Worm (Caenorhabditis elegans) whole organism, young adult: ENCODE results near the gene spr-2.
A peak's percentile ranks its signal among the peaks of the same experiment; 100 is the strongest.

Experiments
- B0261.1 ChIP-seq: sonication (generic microtip); optimal IDR thresholded peaks from 2 replicates; lab custom pipeline; 2016; ENCODE audit warnings: mild to moderate bottlenecking, missing genetic modification characterization, moderate library complexity, missing compliant biosample characterization
- B0336.3 ChIP-seq: fragments of 200-800 bp; sonication (Bioruptor generic); IDR thresholded peaks from 2 replicates; pipeline ENCODE4 v1.3.6; 2022; ENCODE audit warnings: missing genetic modification characterization, missing compliant biosample characterization
- F23B12.7 ChIP-seq: sonication (generic microtip); optimal IDR thresholded peaks from 2 replicates; lab custom pipeline; 2017; ENCODE audit warnings: missing genetic modification characterization, mild to moderate bottlenecking, missing compliant biosample characterization, antibody characterized with exemption, moderate library complexity; ENCODE audit not compliant: insufficient read depth
- F37B4.10 ChIP-seq: fragments of 200-800 bp; sonication (Bioruptor generic); IDR thresholded peaks from 2 replicates; pipeline ENCODE4 v1.3.6; 2022; ENCODE audit warnings: missing genetic modification characterization, missing compliant biosample characterization
- F39B2.1 ChIP-seq: fragments of 200-800 bp; sonication (Bioruptor generic); IDR thresholded peaks from 2 replicates; pipeline ENCODE4 v1.3.6; 2022; ENCODE audit warnings: missing genetic modification reagents, missing genetic modification characterization, missing compliant biosample characterization
- F57A8.1 ChIP-seq: fragments of 200-800 bp; sonication (Bioruptor generic); optimal IDR thresholded peaks from 2 replicates; lab custom pipeline; 2018; ENCODE audit warnings: mild to moderate bottlenecking, missing genetic modification characterization, moderate library complexity, missing compliant biosample characterization
- K12H6.12 ChIP-seq: fragments of 200-800 bp; sonication (Bioruptor generic); optimal IDR thresholded peaks from 2 replicates; lab custom pipeline; 2018; ENCODE audit warnings: mild to moderate bottlenecking, missing genetic modification characterization, missing compliant biosample characterization
- T07F8.4 ChIP-seq: sonication (generic microtip); optimal IDR thresholded peaks from 2 replicates; lab custom pipeline; 2016; ENCODE audit warnings: mild to moderate bottlenecking, missing genetic modification characterization, moderate library complexity, missing compliant biosample characterization
- Y67H2A.10 ChIP-seq: fragments of 200-800 bp; sonication (Bioruptor generic); conservative IDR thresholded peaks from 2 replicates; pipeline ENCODE4 v1.3.6; 2022; ENCODE audit warnings: missing genetic modification reagents, missing genetic modification characterization, missing compliant biosample characterization
- Y95B8A.8 ChIP-seq: fragments of 200-800 bp; sonication (Bioruptor generic); IDR thresholded peaks from 2 replicates; pipeline ENCODE4 v1.3.6; 2022; ENCODE audit warnings: missing genetic modification reagents, missing genetic modification characterization, missing compliant biosample characterization
- akir-1 ChIP-seq: fragments of 200-800 bp; sonication (Bioruptor generic); optimal IDR thresholded peaks from 2 replicates; lab custom pipeline; 2018; ENCODE audit warnings: mild to moderate bottlenecking, missing genetic modification characterization, moderate library complexity, missing compliant biosample characterization
- atf-7 ChIP-seq: sonication (generic microtip); optimal IDR thresholded peaks from 2 replicates; lab custom pipeline; 2017; ENCODE audit warnings: mild to moderate bottlenecking, missing genetic modification characterization, missing compliant biosample characterization
- attf-3 ChIP-seq: fragments of 200-800 bp; sonication (Bioruptor generic); conservative IDR thresholded peaks from 2 replicates; pipeline ENCODE4 v1.3.6; 2022; ENCODE audit warnings: missing genetic modification reagents, missing genetic modification characterization, missing compliant biosample characterization
- cebp-2 ChIP-seq: fragments of 200-800 bp; sonication (Bioruptor generic); IDR thresholded peaks from 2 replicates; pipeline ENCODE4 v1.3.6; 2022; ENCODE audit warnings: missing genetic modification characterization, missing compliant biosample characterization
- ceh-27 ChIP-seq: fragments of 200-800 bp; sonication (Bioruptor generic); optimal IDR thresholded peaks from 2 replicates; lab custom pipeline; 2018; ENCODE audit warnings: mild to moderate bottlenecking, missing genetic modification characterization, moderate library complexity, missing compliant biosample characterization
- dox-1 ChIP-seq: fragments of 200-800 bp; sonication (Bioruptor generic); IDR thresholded peaks from 2 replicates; pipeline ENCODE4 v1.3.6; 2022; ENCODE audit warnings: missing genetic modification reagents, missing genetic modification characterization, missing compliant biosample characterization
- dpff-1 ChIP-seq: sonication (generic microtip); optimal IDR thresholded peaks from 2 replicates; lab custom pipeline; 2017; ENCODE audit warnings: mild to moderate bottlenecking, missing genetic modification characterization, missing compliant biosample characterization
- dpl-1 ChIP-seq: fragments of 150-350 bp; optimal IDR thresholded peaks from 2 replicates; lab custom pipeline; 2014; ENCODE audit warnings: missing biosample characterization, missing genetic modification reagents, missing genetic modification characterization
- efl-1 ChIP-seq: fragments of 150-350 bp; optimal IDR thresholded peaks from 2 replicates; lab custom pipeline; 2014; ENCODE audit warnings: missing biosample characterization, missing genetic modification reagents, missing genetic modification characterization
- egl-44 ChIP-seq: fragments of 200-800 bp; sonication (Bioruptor generic); IDR thresholded peaks from 2 replicates; pipeline ENCODE4 v1.3.6; 2022; ENCODE audit warnings: missing genetic modification reagents, missing genetic modification characterization, missing compliant biosample characterization
- ekl-4 ChIP-seq: fragments of 200-800 bp; sonication (Bioruptor generic); IDR thresholded peaks from 2 replicates; pipeline ENCODE4 v1.3.6; 2022; ENCODE audit warnings: missing genetic modification reagents, missing genetic modification characterization, missing compliant biosample characterization
- fkh-3 ChIP-seq: sonication (generic microtip); optimal IDR thresholded peaks from 2 replicates; lab custom pipeline; 2016; ENCODE audit warnings: mild to moderate bottlenecking, missing genetic modification characterization, missing compliant biosample characterization
- gei-17 ChIP-seq: fragments of 200-800 bp; sonication (Bioruptor generic); optimal IDR thresholded peaks from 2 replicates; lab custom pipeline; 2018; ENCODE audit warnings: mild to moderate bottlenecking, missing genetic modification characterization, missing compliant biosample characterization
- hmg-1.2 ChIP-seq: fragments of 200-800 bp; sonication (Bioruptor generic); IDR thresholded peaks from 2 replicates; pipeline ENCODE4 v1.3.6; 2022; ENCODE audit warnings: missing genetic modification reagents, missing genetic modification characterization, missing compliant biosample characterization
- lin-35 ChIP-seq, 3 experiments: fragments of 150-350 bp in 2 of 3; sonication (generic microtip) in 1 of 3; optimal IDR thresholded peaks; 2 replicates each; lab custom pipeline; 2014 to 2018; ENCODE audit warnings: missing biosample characterization in 3 of 3, missing genetic modification characterization in 3 of 3, missing genetic modification reagents in 3 of 3
- lin-40 ChIP-seq: sonication (generic microtip); optimal IDR thresholded peaks from 2 replicates; lab custom pipeline; 2016; ENCODE audit warnings: missing genetic modification characterization, mild to moderate bottlenecking, missing compliant biosample characterization, missing genotype, missing genetic modification reagents
- lir-1 ChIP-seq: fragments of 200-800 bp; sonication (Bioruptor generic); conservative IDR thresholded peaks from 2 replicates; pipeline ENCODE4 v1.3.6; 2022; ENCODE audit warnings: missing genetic modification reagents, missing genetic modification characterization, missing compliant biosample characterization
- madf-10 ChIP-seq: sonication (generic microtip); optimal IDR thresholded peaks from 2 replicates; lab custom pipeline; 2016; ENCODE audit warnings: mild to moderate bottlenecking, missing genetic modification characterization, missing compliant biosample characterization
- madf-8 ChIP-seq: fragments of 200-800 bp; sonication (Bioruptor generic); conservative IDR thresholded peaks from 2 replicates; pipeline ENCODE4 v1.3.6; 2022; ENCODE audit warnings: missing genetic modification reagents, missing genetic modification characterization, missing compliant biosample characterization
- nfyb-1 ChIP-seq: fragments of 200-800 bp; sonication (Bioruptor generic); IDR thresholded peaks from 2 replicates; pipeline ENCODE4 v1.3.6; 2022; ENCODE audit warnings: missing genetic modification reagents, missing genetic modification characterization, missing compliant biosample characterization
- nhr-80 ChIP-seq: sonication (generic microtip); optimal IDR thresholded peaks from 2 replicates; lab custom pipeline; 2016; ENCODE audit warnings: missing genetic modification characterization, missing compliant biosample characterization
- nhr-90 ChIP-seq: sonication (generic microtip); optimal IDR thresholded peaks from 2 replicates; lab custom pipeline; 2016; ENCODE audit warnings: missing genotype, mild to moderate bottlenecking, missing genetic modification characterization, missing compliant biosample characterization
- snpc-1.1 ChIP-seq: sonication (generic microtip); optimal IDR thresholded peaks from 2 replicates; lab custom pipeline; 2017; ENCODE audit warnings: missing genetic modification characterization, mild to moderate bottlenecking, missing compliant biosample characterization, antibody characterized with exemption, moderate library complexity, missing genotype, missing genetic modification reagents; ENCODE audit not compliant: insufficient read depth
- snpc-1.3 ChIP-seq: sonication (generic microtip); optimal IDR thresholded peaks from 2 replicates; lab custom pipeline; 2017; ENCODE audit warnings: missing genetic modification characterization, mild to moderate bottlenecking, missing compliant biosample characterization, antibody characterized with exemption, moderate library complexity, missing genotype, missing genetic modification reagents; ENCODE audit not compliant: insufficient read depth
- snpc-4 ChIP-seq, 5 experiments: fragments of 150-350 bp in 1 of 5; sonication (generic microtip) in 4 of 5; optimal IDR thresholded peaks; 2 replicates each; lab custom pipeline; 2014 to 2018; ENCODE audit warnings: missing genetic modification characterization in 5 of 5, missing biosample characterization in 3 of 5, antibody characterized with exemption in 2 of 5, mild to moderate bottlenecking in 2 of 5, missing compliant biosample characterization in 2 of 5, missing genotype in 2 of 5, moderate library complexity in 2 of 5, missing genetic modification reagents in 1 of 5
- somi-1 ChIP-seq: fragments of 200-800 bp; sonication (Bioruptor generic); optimal IDR thresholded peaks from 2 replicates; lab custom pipeline; 2018; ENCODE audit warnings: mild to moderate bottlenecking, missing genetic modification characterization, missing compliant biosample characterization
- tbx-9 ChIP-seq: sonication (generic microtip); optimal IDR thresholded peaks from 2 replicates; lab custom pipeline; 2016; ENCODE audit warnings: borderline replicate concordance, missing genetic modification characterization, inconsistent platforms, missing compliant biosample characterization
- xnd-1 ChIP-seq: sonication (generic microtip); optimal IDR thresholded peaks from 2 replicates; lab custom pipeline; 2016; ENCODE audit warnings: missing genotype, missing genetic modification reagents, missing genetic modification characterization, missing compliant biosample characterization

The spr-2 gene

DNA sequence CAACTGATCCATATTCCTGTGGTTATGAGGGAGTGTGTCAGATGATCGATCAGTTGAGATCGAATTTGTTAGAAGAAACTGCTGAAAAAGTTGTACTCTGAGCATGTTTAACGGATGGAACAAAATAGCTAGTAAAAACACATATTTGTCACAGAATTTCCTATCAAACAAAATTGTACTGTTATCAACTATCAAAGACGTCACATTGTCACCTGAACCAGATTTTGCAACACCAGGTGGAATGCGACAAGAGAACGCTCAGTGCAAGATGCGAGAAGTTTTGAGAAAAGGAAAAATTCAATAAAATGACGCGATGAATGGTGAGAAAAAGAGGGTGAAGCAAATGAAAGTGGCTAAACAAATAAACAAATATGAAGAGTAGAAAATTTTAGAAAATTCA lies 23.7 kb upstream of the spr-2 start:
- TF ChIP-seq nhr-80 (tag; lab: Kevin White, UChicago) (peak; percentile 18), T07F8.4 (tag; lab: Kevin White, UChicago) (no peak)

DNA sequence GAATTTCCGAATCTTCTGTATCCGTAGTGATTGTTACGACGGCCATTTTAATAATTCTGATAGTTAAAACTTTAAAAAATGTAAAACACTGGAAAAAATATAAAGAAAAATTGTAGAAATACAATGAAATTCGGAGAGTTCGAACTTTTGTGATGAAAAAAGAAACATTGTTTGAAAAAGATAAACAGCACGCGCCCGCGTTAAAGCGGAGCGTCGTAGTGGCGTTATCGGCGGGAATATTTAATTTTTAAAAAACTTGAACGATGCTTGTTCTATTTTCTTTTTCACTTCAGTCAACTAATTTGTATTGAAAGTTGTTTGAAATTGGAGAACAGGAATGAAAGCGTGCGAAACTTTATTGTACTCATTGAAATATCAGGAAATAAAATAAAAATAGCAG lies 21.6 kb upstream of the spr-2 start, which contains the start of gene npp-23:
Gene npp-23 (minus strand): TSS at position 56 of the 400 bp plus-strand sequence.
- TF ChIP-seq efl-1 (GFP tag; lab: Kevin White, UChicago): peak; percentile 85
- TF ChIP-seq atf-7 (tag; lab: Kevin White, UChicago): no peak
- peak; percentile 71 for TF ChIP-seq dpl-1 (GFP tag; lab: Kevin White, UChicago)
- TF ChIP-seq attf-3: peak; percentile 94
- no peak for TF ChIP-seq cebp-2 (GFP tag; lab: Robert Waterston, UW)
- peak in 1 of 3 experiments; percentile 86 for TF ChIP-seq lin-35 (GFP tag; optimal IDR thresholded peaks at IDR 0.05; lab: Kevin White, UChicago)

DNA sequence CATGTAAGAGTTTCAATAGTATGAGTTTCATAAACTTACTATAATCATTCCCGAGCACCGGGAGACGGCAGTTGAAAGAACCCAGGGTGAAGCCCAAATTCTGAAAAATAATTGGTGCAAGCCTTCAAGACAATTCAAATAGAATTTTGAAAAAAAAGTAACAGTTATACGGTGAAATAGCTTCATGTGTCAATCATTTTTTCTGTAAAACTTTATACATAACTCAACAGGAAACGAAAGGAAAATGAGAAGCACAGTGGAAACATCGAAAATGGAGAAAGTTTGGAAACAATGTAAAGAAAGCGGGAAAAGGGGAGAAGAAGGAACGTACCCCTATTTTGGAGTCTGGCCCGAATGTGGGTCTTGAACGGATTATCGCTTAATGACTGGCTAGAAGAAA lies 18.3 kb upstream of the spr-2 start, which contains the start of gene C09G9.3:
Gene C09G9.3 (minus strand): TSS at position 101 of the 400 bp plus-strand sequence.
- TF ChIP-seq ceh-27 (no peak), attf-3 (no peak), gei-17 (GFP tag; lab: Kevin White, UChicago) (no peak), hmg-1.2 (no peak)

DNA sequence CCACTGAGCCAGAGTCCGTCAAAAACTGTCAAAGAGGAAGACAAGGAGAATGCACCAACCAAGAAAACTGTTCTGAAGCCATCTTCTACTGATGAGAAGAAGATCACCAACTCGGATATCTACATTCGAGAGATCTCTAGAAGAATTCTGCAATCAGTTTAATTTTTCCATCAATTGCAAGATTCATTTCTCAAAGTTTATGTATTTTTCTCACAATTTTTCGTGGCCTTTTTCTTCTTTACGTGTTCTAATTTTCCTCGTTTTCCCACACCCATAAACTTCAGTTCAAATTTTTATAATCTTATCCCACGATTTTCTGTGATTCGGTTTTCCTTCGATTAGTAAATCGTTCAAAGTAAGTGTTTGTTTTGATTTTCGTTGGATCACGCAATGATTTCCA lies 17.4 kb upstream of the spr-2 start, which contains the start of gene hdl-2:
Gene hdl-2 (plus strand): TSS at position 301 of the 400 bp plus-strand sequence.
- TF ChIP-seq snpc-1.1 (tag; lab: Kevin White, UChicago) (no peak), fkh-3 (tag; lab: Kevin White, UChicago) (no peak), F37B4.10 (GFP tag; lab: Robert Waterston, UW) (no peak), Y67H2A.10 (GFP tag; lab: Robert Waterston, UW) (no peak), Y95B8A.8 (GFP tag; lab: Robert Waterston, UW) (no peak), lin-40 (tag; lab: Kevin White, UChicago) (no peak), B0261.1 (tag; lab: Kevin White, UChicago) (no peak)

DNA sequence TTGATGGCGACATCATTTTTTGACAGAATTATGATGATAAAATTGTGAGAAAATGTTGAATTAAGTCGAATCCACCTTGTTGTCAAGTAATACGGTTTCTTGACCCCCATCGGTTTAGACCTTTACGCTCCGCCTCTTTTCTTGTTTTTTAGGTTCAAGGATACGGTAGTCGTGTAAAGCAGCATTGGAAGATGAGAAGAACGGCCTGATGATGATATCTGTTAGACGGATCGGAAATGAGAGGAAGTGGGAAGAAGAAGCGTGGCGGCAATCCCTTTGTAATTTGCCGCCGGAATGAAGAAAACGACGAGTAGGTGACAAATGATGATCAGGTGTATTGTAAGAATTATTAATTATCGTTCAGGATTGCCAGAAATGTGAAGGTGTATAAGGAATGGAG lies 11.5 kb upstream of the spr-2 start, which contains the start of gene npax-4:
Gene npax-4 (minus strand): TSS at position 101 of the 400 bp plus-strand sequence.
- no peak for TF ChIP-seq xnd-1
- no peak for TF ChIP-seq akir-1 (GFP tag; lab: Kevin White, UChicago)
- TF ChIP-seq dpff-1 (tag; lab: Kevin White, UChicago): no peak
- TF ChIP-seq F23B12.7: no peak
- TF ChIP-seq madf-10: no peak
- TF ChIP-seq, all 124 proteins: peak for 0

DNA sequence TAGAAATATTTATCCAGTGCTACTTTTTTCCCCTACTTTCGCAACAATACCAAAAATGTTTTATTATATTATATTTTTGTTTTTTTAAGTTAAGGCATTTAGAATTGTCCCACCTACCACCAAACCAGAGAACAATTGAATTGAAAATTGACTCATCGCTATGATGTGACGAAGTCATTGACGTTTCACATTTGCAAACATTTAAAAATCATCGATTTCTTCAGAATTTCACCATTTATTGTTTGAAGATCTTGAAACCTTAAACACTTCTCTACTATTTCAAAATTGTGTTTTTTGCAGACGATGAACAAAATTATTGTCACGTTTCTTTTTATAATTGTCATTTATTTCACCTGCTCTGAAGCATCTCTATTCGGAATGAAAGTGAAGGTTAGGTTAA lies 10.1 kb upstream of the spr-2 start, which contains the start of gene C09G9.8:
Gene C09G9.8 (plus strand): TSS at position 301 of the 400 bp plus-strand sequence.
- TF ChIP-seq dox-1 (no peak), lir-1 (no peak), nfyb-1 (GFP tag; lab: Robert Waterston, UW) (no peak), F39B2.1 (no peak), madf-8 (GFP tag; lab: Robert Waterston, UW) (no peak), nhr-90 (tag; lab: Kevin White, UChicago) (no peak), ekl-4 (GFP tag; lab: Robert Waterston, UW) (no peak), K12H6.12 (tag; lab: Kevin White, UChicago) (no peak), snpc-4 (GFP tag; optimal IDR thresholded peaks at IDR 0.05; lab: Kevin White, UChicago) (no peak), snpc-4 (tag; optimal IDR thresholded peaks at IDR 0.05; lab: Kevin White, UChicago) (no peak), snpc-1.3 (tag; lab: Kevin White, UChicago) (no peak), egl-44 (no peak), madf-10 (no peak), somi-1 (GFP tag; lab: Kevin White, UChicago) (no peak), B0336.3 (GFP tag; lab: Robert Waterston, UW) (no peak), tbx-9 (tag; lab: Kevin White, UChicago) (no peak), F57A8.1 (no peak)
